Worm (Caenorhabditis elegans) whole organism, L2 larva: Measurements from ENCODE around the gene nuaf-3.

Source experiments
- lin-13 ChIP-seq: fragments of 150-350 bp; optimal IDR thresholded peaks from 2 replicates; lab custom pipeline; 2014; ENCODE audit warnings: missing biosample characterization, missing genetic modification reagents, missing genetic modification characterization
- nhr-10 ChIP-seq: sonication (generic microtip); optimal IDR thresholded peaks from 2 replicates; lab custom pipeline; 2017; ENCODE audit warnings: missing biosample characterization, missing genetic modification characterization
- unc-39 ChIP-seq: fragments of 150-350 bp; optimal IDR thresholded peaks from 2 replicates; lab custom pipeline; 2014; ENCODE audit warnings: missing biosample characterization, missing genetic modification characterization

DNA sequence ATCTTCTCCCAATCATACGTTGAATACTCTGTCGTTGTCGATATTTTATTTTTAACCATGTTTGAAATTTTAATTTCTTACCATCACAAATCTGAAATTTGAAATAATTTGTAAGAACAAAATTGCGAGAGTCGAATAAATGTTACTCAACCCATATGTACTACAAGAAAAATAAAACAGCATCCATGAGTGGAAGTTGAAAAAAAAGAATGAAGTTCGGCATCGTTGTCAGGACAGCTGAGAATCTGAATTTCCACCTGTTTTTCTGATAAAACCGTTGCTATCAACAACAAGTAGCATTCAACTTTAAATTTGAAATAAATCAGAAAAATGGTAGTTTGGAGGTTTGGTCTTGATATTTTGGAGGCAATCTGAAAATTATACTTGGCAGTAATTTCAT is 39.8 kb downstream of the nuaf-3 start, which contains the start of gene C29F4.3:
- TF ChIP-seq unc-39 (tag; lab: Kevin White, UChicago) (no peak), nhr-10 (tag; lab: Kevin White, UChicago) (no peak), lin-13 (no peak)
